Worm (Caenorhabditis elegans) whole organism, late embryonic: ENCODE measurements around the gene inos-1.

ENCODE experiments used
- fkh-10 ChIP-seq: fragments of 150-350 bp; optimal IDR thresholded peaks from 2 replicates; lab custom pipeline; 2014; ENCODE audit warnings: missing biosample characterization, missing genetic modification reagents, missing genetic modification characterization
- gmeb-2 ChIP-seq: sonication (generic microtip); optimal IDR thresholded peaks from 2 replicates; lab custom pipeline; 2016; ENCODE audit warnings: missing genetic modification characterization, inconsistent platforms, missing compliant biosample characterization
- ref-2 ChIP-seq: sonication (generic microtip); optimal IDR thresholded peaks from 2 replicates; lab custom pipeline; 2016; ENCODE audit warnings: missing genetic modification characterization, missing compliant biosample characterization

- TF ChIP-seq gmeb-2 (tag; lab: Kevin White, UChicago) (no peak), ref-2 (no peak), fkh-10 (GFP tag; lab: Kevin White, UChicago) (no peak)
These were observed 9.4 kb upstream of the inos-1 start, which contains the start of gene fcmt-1 for ce11 chrII:11709464-11709863.
